Worm (Caenorhabditis elegans) whole organism, L4/young adult: ENCODE measurements around the gene lip-1.

Experiments used
- W03F9.2 ChIP-seq: fragments of 150-350 bp; optimal IDR thresholded peaks from 2 replicates; lab custom pipeline; 2014; ENCODE audit warnings: missing biosample characterization, missing genetic modification characterization
- dao-5 ChIP-seq: sonication (generic microtip); optimal IDR thresholded peaks from 2 replicates; lab custom pipeline; 2016; ENCODE audit warnings: missing genotype, missing genetic modification characterization, moderate library complexity, missing compliant biosample characterization
- him-1 ChIP-seq: sonication (generic microtip); optimal IDR thresholded peaks from 2 replicates; lab custom pipeline; 2016; ENCODE audit warnings: missing genotype, missing genetic modification reagents, missing genetic modification characterization, missing compliant biosample characterization

- TF ChIP-seq him-1 (no peak), dao-5 (tag; lab: Kevin White, UChicago) (no peak), W03F9.2 (no peak)
Observed at ce11 chrIV:6887601-6888099, 44.9 kb downstream of the lip-1 start, which contains the start of the genes T05A12.3 and T05A12.4.
